Worm (Caenorhabditis elegans): ENCODE measurements around the gene eps-8.

The eps-8 gene

ce11 chrIV:14877657-14878056 lies 1.6 kb upstream of the eps-8 start:
- TF ChIP-seq nhr-85 (tag) (peak; percentile 49), ces-1 (GFP tag; optimal IDR thresholded peaks at IDR 0.05) (no peak), efl-1 (optimal IDR thresholded peaks at IDR 0.05) (no peak), efl-1 (GFP tag; optimal IDR thresholded peaks at IDR 0.05 in 1 of 2) (peak in 1 of 2 experiments; percentile 60), blmp-1 (tag; optimal IDR thresholded peaks at IDR 0.05) (peak; percentile 61), tlp-1 (tag; optimal IDR thresholded peaks at IDR 0.05) (no peak)

- TF ChIP-seq elt-2 (tag; optimal IDR thresholded peaks at IDR 0.05) (peak; percentile 84), nhr-71 (tag; optimal IDR thresholded peaks at IDR 0.05) (peak; percentile 5), nhr-85 (tag) (no peak), nhr-90 (tag; optimal IDR thresholded peaks at IDR 0.05; ENCODE audit: poor library complexity) (peak; percentile 22), nhr-20 (tag; optimal IDR thresholded peaks at IDR 0.05) (peak; percentile 25), lin-35 (GFP tag; optimal IDR thresholded peaks at IDR 0.05) (peak in 1 of 2 experiments; percentile 54), mdl-1 (tag; optimal IDR thresholded peaks at IDR 0.05) (peak in 1 of 2 experiments; percentile 2), lin-14 (GFP tag; optimal IDR thresholded peaks at IDR 0.05) (no peak), jun-1 (tag; optimal IDR thresholded peaks at IDR 0.05) (peak; percentile 39), egl-13 (tag; optimal IDR thresholded peaks at IDR 0.05) (no peak), pqm-1 (tag; optimal IDR thresholded peaks at IDR 0.05) (peak; percentile 65)
Measured at ce11 chrIV:14883812-14884211, 4.5 kb downstream of the eps-8 start.

- peak; percentile 36 for TF ChIP-seq elt-2 (tag; optimal IDR thresholded peaks at IDR 0.05)
- TF ChIP-seq mep-1 (tag; optimal IDR thresholded peaks at IDR 0.05) = no peak
- peak; percentile 41 for TF ChIP-seq pqm-1 (tag; optimal IDR thresholded peaks at IDR 0.05)
Measured at ce11 chrIV:14885584-14885983, 6.3 kb downstream of the eps-8 start.

ce11 chrIV:14888889-14889664 lies 9.8 kb downstream of the eps-8 start:
- no peak for TF ChIP-seq pag-3 (tag; optimal IDR thresholded peaks at IDR 0.05; ENCODE audit: borderline replicate concordance, insufficient read depth)
- TF ChIP-seq nhr-90 (tag; optimal IDR thresholded peaks at IDR 0.05; ENCODE audit: poor library complexity) = peak; percentile 41
- no peak for TF ChIP-seq ceh-63 (GFP tag; optimal IDR thresholded peaks at IDR 0.05)
- TF ChIP-seq elt-2 (tag; optimal IDR thresholded peaks at IDR 0.05) = peak; percentile 50
- peak; percentile 34 for TF ChIP-seq nhr-71 (tag; optimal IDR thresholded peaks at IDR 0.05)
- no peak for TF ChIP-seq dsc-1 (tag; optimal IDR thresholded peaks at IDR 0.05)
- TF ChIP-seq nhr-20 (tag; optimal IDR thresholded peaks at IDR 0.05) = peak; percentile 4
- TF ChIP-seq F16B12.6 (tag; optimal IDR thresholded peaks at IDR 0.05) = no peak
- peak; percentile 37 for TF ChIP-seq snu-23 (GFP tag; optimal IDR thresholded peaks at IDR 0.05)
- TF ChIP-seq efl-1 (optimal IDR thresholded peaks at IDR 0.05) = no peak
- peak in 1 of 2 experiments; percentile 81 for TF ChIP-seq efl-1 (GFP tag; optimal IDR thresholded peaks at IDR 0.05 in 1 of 2)
- TF ChIP-seq swsn-7 (tag; optimal IDR thresholded peaks at IDR 0.05) = peak; percentile 6
- 0 out of 2 replicates have a peak, but pooled peaks have one; percentile 7 for TF ChIP-seq unc-98 (GFP tag; IDR thresholded peaks at IDR 0.05)

ce11 chrIV:14890914-14891313 lies 11.6 kb downstream of the eps-8 start:
- TF ChIP-seq ceh-82 (tag; optimal IDR thresholded peaks at IDR 0.05) (no peak), nhr-237 (tag; optimal IDR thresholded peaks at IDR 0.05) (no peak), blmp-1 (tag; optimal IDR thresholded peaks at IDR 0.05) (no peak), unc-86 (tag; optimal IDR thresholded peaks at IDR 0.05) (no peak), nhr-90 (tag; optimal IDR thresholded peaks at IDR 0.05; ENCODE audit: poor library complexity) (no peak), ceh-8 (GFP tag; optimal IDR thresholded peaks at IDR 0.05) (no peak), rnt-1 (tag; optimal IDR thresholded peaks at IDR 0.05) (no peak), aly-2 (tag; optimal IDR thresholded peaks at IDR 0.05) (no peak), swsn-7 (tag; optimal IDR thresholded peaks at IDR 0.05) (no peak), ztf-4 (tag; optimal IDR thresholded peaks at IDR 0.05) (no peak), elt-2 (tag; optimal IDR thresholded peaks at IDR 0.05) (no peak), pax-3 (tag; optimal IDR thresholded peaks at IDR 0.05) (no peak)

Measured in whole organism, L1 larva.